Worm (Caenorhabditis elegans) whole organism, L3 larva: Measurements from ENCODE around the gene srx-22.

Experiments
- R02D3.7 ChIP-seq: fragments of 150-350 bp; optimal IDR thresholded peaks from 2 replicates; lab custom pipeline; 2014; ENCODE audit warnings: missing biosample characterization, missing genetic modification characterization
- ZK546.5 ChIP-seq: sonication (generic microtip); optimal IDR thresholded peaks from 2 replicates; lab custom pipeline; 2017; ENCODE audit warnings: missing biosample characterization, missing genetic modification characterization
- aly-2 ChIP-seq: fragments of 150-350 bp; optimal IDR thresholded peaks from 2 replicates; lab custom pipeline; 2014; ENCODE audit warnings: missing biosample characterization, missing genetic modification characterization
- ama-1 ChIP-seq: fragments of 150-350 bp; optimal IDR thresholded peaks from 2 replicates; lab custom pipeline; 2018
- ceh-16 ChIP-seq: sonication (generic microtip); optimal IDR thresholded peaks from 2 replicates; lab custom pipeline; 2017; ENCODE audit warnings: missing biosample characterization, missing genetic modification characterization
- ceh-28 ChIP-seq: fragments of 150-350 bp; optimal IDR thresholded peaks from 2 replicates; lab custom pipeline; 2014; ENCODE audit warnings: missing biosample characterization, missing genetic modification reagents, missing genetic modification characterization
- daf-12 ChIP-seq: fragments of 150-350 bp; optimal IDR thresholded peaks from 2 replicates; lab custom pipeline; 2014; ENCODE audit warnings: missing biosample characterization, missing genetic modification reagents, missing genetic modification characterization
- egl-27 ChIP-seq: sonication (generic microtip); optimal IDR thresholded peaks from 4 replicates; lab custom pipeline; 2017; ENCODE audit warnings: missing biosample characterization, missing genetic modification reagents, missing genetic modification characterization
- egl-5 ChIP-seq: fragments of 150-350 bp; optimal IDR thresholded peaks from 2 replicates; lab custom pipeline; 2017; ENCODE audit warnings: missing biosample characterization, missing genetic modification reagents, missing genetic modification characterization, inconsistent platforms
- elt-1 ChIP-seq: fragments of 150-350 bp; optimal IDR thresholded peaks from 2 replicates; lab custom pipeline; 2014; ENCODE audit warnings: missing biosample characterization, missing genetic modification characterization
- elt-2 ChIP-seq: sonication (generic microtip); optimal IDR thresholded peaks from 2 replicates; lab custom pipeline; 2016; ENCODE audit warnings: missing genetic modification reagents, mild to moderate bottlenecking, missing genetic modification characterization, missing compliant biosample characterization
- elt-3 ChIP-seq, 3 experiments: fragments of 150-350 bp in 1 of 3; sonication (generic microtip) in 2 of 3; optimal IDR thresholded peaks; 2 replicates in 2 of 3; 4 replicates in 1 of 3; lab custom pipeline; 2014 to 2017; ENCODE audit warnings: missing biosample characterization in 3 of 3, missing genetic modification characterization in 3 of 3
- eor-1 ChIP-seq, 2 experiments: fragments of 150-350 bp; optimal IDR thresholded peaks; 2 replicates each; lab custom pipeline; 2014 to 2018; ENCODE audit warnings: missing biosample characterization in 2 of 2, missing genetic modification characterization in 2 of 2
- fkh-2 ChIP-seq: fragments of 150-350 bp; optimal IDR thresholded peaks from 2 replicates; lab custom pipeline; 2014; ENCODE audit warnings: missing biosample characterization, missing genetic modification reagents, missing genetic modification characterization
- fos-1 ChIP-seq: fragments of 150-350 bp; optimal IDR thresholded peaks from 2 replicates; lab custom pipeline; 2014; ENCODE audit warnings: missing biosample characterization, missing genetic modification characterization
- hmg-11 ChIP-seq: sonication (generic microtip); optimal IDR thresholded peaks from 2 replicates; lab custom pipeline; 2016; ENCODE audit warnings: missing genetic modification characterization, missing compliant biosample characterization
- jun-1 ChIP-seq: fragments of 150-350 bp; optimal IDR thresholded peaks from 2 replicates; lab custom pipeline; 2014; ENCODE audit warnings: missing biosample characterization, missing genetic modification reagents, missing genetic modification characterization
- lin-15B ChIP-seq: fragments of 150-350 bp; optimal IDR thresholded peaks from 2 replicates; lab custom pipeline; 2014; ENCODE audit warnings: missing biosample characterization, missing genetic modification characterization
- lin-39 ChIP-seq: fragments of 150-350 bp; optimal IDR thresholded peaks from 2 replicates; lab custom pipeline; 2018; ENCODE audit warnings: missing biosample characterization, missing genetic modification reagents, missing genetic modification characterization
- lsy-12 ChIP-seq: sonication (generic microtip); optimal IDR thresholded peaks from 2 replicates; lab custom pipeline; 2016; ENCODE audit warnings: mild to moderate bottlenecking, missing genetic modification characterization, missing compliant biosample characterization
- mdl-1 ChIP-seq: fragments of 150-350 bp; optimal IDR thresholded peaks from 2 replicates; lab custom pipeline; 2014; ENCODE audit warnings: missing biosample characterization, missing genetic modification characterization
- mml-1 ChIP-seq: fragments of 150-350 bp; sonication (generic microtip); optimal IDR thresholded peaks from 3 replicates; lab custom pipeline; 2014; ENCODE audit warnings: missing biosample characterization, missing genetic modification characterization
- nhr-23 ChIP-seq: fragments of 150-350 bp; optimal IDR thresholded peaks from 2 replicates; lab custom pipeline; 2014; ENCODE audit warnings: missing biosample characterization, missing genetic modification reagents, missing genetic modification characterization
- nhr-25 ChIP-seq: sonication (generic microtip); optimal IDR thresholded peaks from 2 replicates; lab custom pipeline; 2017; ENCODE audit warnings: missing biosample characterization, missing genetic modification characterization
- nhr-28 ChIP-seq: fragments of 150-350 bp; optimal IDR thresholded peaks from 2 replicates; lab custom pipeline; 2014; ENCODE audit warnings: missing biosample characterization, missing genetic modification characterization
- nhr-43 ChIP-seq: sonication (generic microtip); optimal IDR thresholded peaks from 2 replicates; lab custom pipeline; 2016; ENCODE audit warnings: mild to moderate bottlenecking, missing genetic modification characterization, missing compliant biosample characterization; ENCODE audit not compliant: poor library complexity, severe bottlenecking
- nhr-67 ChIP-seq: fragments of 150-350 bp; optimal IDR thresholded peaks from 2 replicates; lab custom pipeline; 2014; ENCODE audit warnings: missing biosample characterization, missing genetic modification characterization
- nhr-76 ChIP-seq: fragments of 150-350 bp; sonication (generic microtip); optimal IDR thresholded peaks from 5 replicates; lab custom pipeline; 2014; ENCODE audit warnings: missing biosample characterization, missing genetic modification characterization
- pha-4 ChIP-seq: fragments of 150-350 bp; optimal IDR thresholded peaks from 2 replicates; lab custom pipeline; 2014; ENCODE audit warnings: missing biosample characterization, missing genetic modification reagents, missing genetic modification characterization
- pqm-1 ChIP-seq: fragments of 150-350 bp; optimal IDR thresholded peaks from 2 replicates; lab custom pipeline; 2017; ENCODE audit warnings: missing biosample characterization, missing genetic modification characterization, inconsistent platforms
- skn-1 ChIP-seq: fragments of 150-350 bp; optimal IDR thresholded peaks from 2 replicates; lab custom pipeline; 2014; ENCODE audit warnings: missing biosample characterization, missing genetic modification characterization
- snpc-4 ChIP-seq: fragments of 150-350 bp; optimal IDR thresholded peaks from 2 replicates; lab custom pipeline; 2014; ENCODE audit warnings: missing biosample characterization, missing genetic modification characterization
- zag-1 ChIP-seq: fragments of 150-350 bp; optimal IDR thresholded peaks from 2 replicates; lab custom pipeline; 2014; ENCODE audit warnings: missing biosample characterization, missing genetic modification characterization

srx-22 gene

ce11 chrV:676090-676489 lies 3.7 kb upstream of the srx-22 start:
- no peak for TF ChIP-seq mml-1
- peak; percentile 24 for TF ChIP-seq snpc-4 (tag; lab: Kevin White, UChicago)

ce11 chrV:676550-677084 lies 3.1 kb upstream of the srx-22 start, which contains the start of the genes fbxa-72 and srx-21:
Gene fbxa-72 (minus strand): TSS chrV:676753.
Gene srx-21 (plus strand): TSS chrV:677034.
- peak; percentile 30 for TF ChIP-seq ceh-28 (tag; lab: Kevin White, UChicago)
- TF ChIP-seq fkh-2 (tag; lab: Kevin White, UChicago), result no peak
- peak; percentile 62 for TF ChIP-seq nhr-23 (tag; lab: Kevin White, UChicago)
- TF ChIP-seq snpc-4 (tag; lab: Kevin White, UChicago), result peak; percentile 12
- TF ChIP-seq nhr-43 (tag; lab: Kevin White, UChicago), result peak; percentile 60
- TF ChIP-seq aly-2, result no peak
- no peak for TF ChIP-seq lin-39 (tag; lab: Kevin White, UChicago)
- TF ChIP-seq R02D3.7 (tag; lab: Kevin White, UChicago), result no peak
- TF ChIP-seq elt-1 (tag; lab: Kevin White, UChicago), result no peak
- peak; percentile 36 for TF ChIP-seq nhr-25 (tag; lab: Kevin White, UChicago)
- peak; percentile 28 for TF ChIP-seq elt-2
- no peak for TF ChIP-seq pha-4 (tag; lab: Kevin White, UChicago)
- peak; percentile 21 for TF ChIP-seq lin-15B (tag; lab: Kevin White, UChicago)
- no peak for TF ChIP-seq pqm-1

ce11 chrV:682031-682430 lies 2.3 kb downstream of the srx-22 start, which contains the start of gene srx-23:
Gene srx-23 (plus strand): TSS chrV:682331.
- TF ChIP-seq nhr-67 (tag; lab: Kevin White, UChicago) (no peak), mdl-1 (no peak), nhr-23 (tag; lab: Kevin White, UChicago) (no peak), lsy-12 (tag; lab: Kevin White, UChicago) (no peak), jun-1 (no peak), elt-1 (tag; lab: Kevin White, UChicago) (no peak), pqm-1 (no peak), eor-1 (tag; optimal IDR thresholded peaks at IDR 0.05; lab: Kevin White, UChicago) (no peak), pha-4 (tag; lab: Kevin White, UChicago) (no peak), hmg-11 (tag; lab: Kevin White, UChicago) (no peak)

- peak; percentile 44 for TF ChIP-seq pqm-1
- TF ChIP-seq pha-4 (tag; lab: Kevin White, UChicago), result no peak
- TF ChIP-seq ama-1 (lab: Kevin White, UChicago), result no peak
- TF ChIP-seq elt-2, result peak; percentile 66
- no peak for TF ChIP-seq jun-1
These were observed 4.1 kb downstream of the srx-22 start, which contains the start of gene F31F4.1 for ce11 chrV:683858-684257. Gene F31F4.1 (plus strand): TSS chrV:684060.

ce11 chrV:687384-687783 lies 7.6 kb downstream of the srx-22 start, which contains the start of gene H25P19.1:
Gene H25P19.1 (plus strand): TSS chrV:687684.
- no peak for TF ChIP-seq fos-1 (tag; lab: Kevin White, UChicago)
- TF ChIP-seq ceh-28 (tag; lab: Kevin White, UChicago), result no peak
- TF ChIP-seq nhr-67 (tag; lab: Kevin White, UChicago), result no peak
- TF ChIP-seq daf-12 (tag; lab: Kevin White, UChicago), result no peak
- TF ChIP-seq skn-1 (tag; lab: Kevin White, UChicago), result no peak
- no peak for TF ChIP-seq hmg-11 (tag; lab: Kevin White, UChicago)
- TF ChIP-seq nhr-76, result no peak
- no peak for TF ChIP-seq egl-5 (tag; lab: Kevin White, UChicago)
- no peak for TF ChIP-seq lin-15B (tag; lab: Kevin White, UChicago)
- no peak for TF ChIP-seq ZK546.5
- TF ChIP-seq elt-1 (tag; lab: Kevin White, UChicago), result no peak
- TF ChIP-seq nhr-25 (tag; lab: Kevin White, UChicago), result no peak
- no peak for TF ChIP-seq aly-2
- TF ChIP-seq fkh-2 (tag; lab: Kevin White, UChicago), result no peak
- TF ChIP-seq nhr-28 (tag; lab: Kevin White, UChicago), result no peak
- TF ChIP-seq zag-1, result no peak
- no peak for TF ChIP-seq mml-1
- no peak for TF ChIP-seq nhr-23 (tag; lab: Kevin White, UChicago)
- no peak for TF ChIP-seq elt-3 (tag; optimal IDR thresholded peaks at IDR 0.05; lab: Kevin White, UChicago)

ce11 chrV:689538-689937 lies 9.8 kb downstream of the srx-22 start:
- TF ChIP-seq egl-27 (tag; lab: Kevin White, UChicago), result no peak
- TF ChIP-seq ceh-16 (tag; lab: Kevin White, UChicago), result no peak
